Fruit fly (Drosophila melanogaster) whole organism, embryonic: ENCODE results near the gene CG14995.

Source experiments
- Adf1 ChIP-seq: fragments of 200-800 bp; sonication (Bioruptor generic); IDR thresholded peaks from 2 replicates; pipeline ENCODE4 v1.3.6; 2022; ENCODE audit warnings: missing biosample characterization, missing genetic modification characterization
- B-H1 ChIP-seq: fragments of 200-800 bp; sonication (Bioruptor generic); IDR thresholded peaks from 3 replicates; pipeline ENCODE4 v1.3.6; 2022; ENCODE audit warnings: missing biosample characterization, missing genetic modification characterization
- CG10209 ChIP-seq: fragments of 200-800 bp; sonication (Bioruptor generic); optimal IDR thresholded peaks from 3 replicates; lab custom pipeline; 2017; ENCODE audit warnings: missing biosample characterization, mild to moderate bottlenecking, missing genetic modification characterization, missing genetic modification reagents
- CG12219 ChIP-seq: fragments of 200-800 bp; sonication (Bioruptor generic); optimal IDR thresholded peaks from 3 replicates; lab custom pipeline; 2018; ENCODE audit warnings: missing biosample characterization, mild to moderate bottlenecking, missing genetic modification characterization
- CG12236 ChIP-seq: fragments of 200-800 bp; sonication (Bioruptor generic); optimal IDR thresholded peaks from 2 replicates; lab custom pipeline; 2016; ENCODE audit warnings: missing biosample characterization, missing genetic modification characterization
- CG14667 ChIP-seq: fragments of 200-800 bp; sonication (Bioruptor generic); IDR thresholded peaks from 2 replicates; pipeline ENCODE4 v1.3.6; 2022; ENCODE audit warnings: missing biosample characterization, missing genetic modification characterization
- CG16813 ChIP-seq: fragments of 200-800 bp; sonication (Bioruptor generic); IDR thresholded peaks from 3 replicates; pipeline ENCODE4 v1.3.6; 2022; ENCODE audit warnings: missing biosample characterization, missing genetic modification characterization; ENCODE audit not compliant: partially characterized antibody
- CG18476 ChIP-seq: fragments of 200-800 bp; sonication (Bioruptor generic); optimal IDR thresholded peaks from 2 replicates; lab custom pipeline; 2016; ENCODE audit warnings: missing biosample characterization, mild to moderate bottlenecking, missing genetic modification characterization
- CG2678 ChIP-seq: fragments of 200-800 bp; sonication (Bioruptor generic); optimal IDR thresholded peaks from 3 replicates; lab custom pipeline; 2019; ENCODE audit warnings: missing biosample characterization, mild to moderate bottlenecking, missing genetic modification characterization, moderate library complexity
- CG30020 ChIP-seq: fragments of 200-800 bp; optimal IDR thresholded peaks from 2 replicates; lab custom pipeline; 2019; ENCODE audit warnings: missing biosample characterization, mild to moderate bottlenecking, missing genetic modification characterization, moderate library complexity
- CG30403 ChIP-seq: fragments of 200-800 bp; sonication (Bioruptor generic); optimal IDR thresholded peaks from 3 replicates; lab custom pipeline; 2016; ENCODE audit warnings: missing biosample characterization, missing genetic modification characterization
- CG32767 ChIP-seq: fragments of 200-800 bp; sonication (Bioruptor generic); IDR thresholded peaks from 2 replicates; pipeline ENCODE4 v1.3.6; 2022; ENCODE audit warnings: missing biosample characterization, missing genetic modification characterization
- CG6272 ChIP-seq: fragments of 200-800 bp; sonication (Bioruptor generic); IDR thresholded peaks from 2 replicates; pipeline ENCODE4 v1.3.6; 2022; ENCODE audit warnings: missing biosample characterization, missing genetic modification characterization
- CG6791 ChIP-seq: fragments of 200-800 bp; sonication (Bioruptor generic); IDR thresholded peaks from 3 replicates; pipeline ENCODE4 v1.3.6; 2022; ENCODE audit warnings: missing biosample characterization, missing genetic modification characterization; ENCODE audit not compliant: partially characterized antibody
- CG8478 ChIP-seq: fragments of >200 bp; optimal IDR thresholded peaks from 2 replicates; lab custom pipeline; 2018
- Deaf1 ChIP-seq: fragments of 200-800 bp; optimal IDR thresholded peaks from 3 replicates; lab custom pipeline; 2019; ENCODE audit warnings: missing biosample characterization, mild to moderate bottlenecking, missing genetic modification characterization, moderate library complexity
- Dip3 ChIP-seq: fragments of 200-800 bp; sonication (Bioruptor generic); optimal IDR thresholded peaks from 3 replicates; lab custom pipeline; 2016; ENCODE audit warnings: missing biosample characterization, missing genetic modification characterization
- Dref ChIP-seq: fragments of 200-800 bp; sonication (Bioruptor generic); IDR thresholded peaks from 2 replicates; pipeline ENCODE4 v1.3.6; 2022; ENCODE audit warnings: missing biosample characterization, missing genetic modification characterization
- Ets65A ChIP-seq: fragments of 200-800 bp; sonication (Bioruptor generic); peaks from one replicate; lab custom pipeline; 2016; ENCODE audit warnings: missing biosample characterization, missing genetic modification characterization
- Hey ChIP-seq: fragments of 200-800 bp; sonication (Bioruptor generic); optimal IDR thresholded peaks from 3 replicates; lab custom pipeline; 2018; ENCODE audit warnings: missing biosample characterization, mild to moderate bottlenecking, missing genetic modification characterization
- Meics ChIP-seq: fragments of 200-800 bp; sonication (Bioruptor generic); optimal IDR thresholded peaks from 2 replicates; lab custom pipeline; 2017; ENCODE audit warnings: missing biosample characterization, mild to moderate bottlenecking, missing genetic modification characterization
- Nf-YB ChIP-seq: fragments of 200-800 bp; sonication (Bioruptor generic); optimal IDR thresholded peaks from 3 replicates; lab custom pipeline; 2019; ENCODE audit warnings: missing biosample characterization, mild to moderate bottlenecking, missing genetic modification characterization, moderate library complexity
- Nf-YC ChIP-seq: fragments of 200-800 bp; optimal IDR thresholded peaks from 3 replicates; lab custom pipeline; 2019; ENCODE audit warnings: missing biosample characterization, mild to moderate bottlenecking, missing genetic modification characterization, moderate library complexity
- Pdp1 ChIP-seq, 2 experiments: fragments of 200-800 bp; sonication (Bioruptor generic); optimal IDR thresholded peaks; 3 replicates each; lab custom pipeline; 2016; ENCODE audit warnings: missing biosample characterization in 2 of 2, missing genetic modification characterization in 2 of 2, mild to moderate bottlenecking in 1 of 2, moderate library complexity in 1 of 2
- Ssrp ChIP-seq: fragments of 200-800 bp; sonication (Bioruptor generic); optimal IDR thresholded peaks from 2 replicates; lab custom pipeline; 2018; ENCODE audit warnings: missing biosample characterization, mild to moderate bottlenecking, missing genetic modification characterization, moderate library complexity
- ab ChIP-seq: fragments of 200-800 bp; sonication (Bioruptor generic); optimal IDR thresholded peaks from 2 replicates; lab custom pipeline; 2016; ENCODE audit warnings: missing biosample characterization, missing genetic modification characterization
- abd-A ChIP-seq: fragments of 200-800 bp; sonication (Bioruptor generic); optimal IDR thresholded peaks from 3 replicates; lab custom pipeline; 2019; ENCODE audit warnings: missing biosample characterization, mild to moderate bottlenecking, missing genetic modification characterization, moderate library complexity
- ash1 ChIP-seq: fragments of 200-800 bp; sonication (Bioruptor generic); optimal IDR thresholded peaks from 2 replicates; lab custom pipeline; 2018; ENCODE audit warnings: missing biosample characterization, mild to moderate bottlenecking, missing genetic modification characterization
- az2 ChIP-seq: fragments of 200-800 bp; sonication (Bioruptor generic); optimal IDR thresholded peaks from 3 replicates; lab custom pipeline; 2016; ENCODE audit warnings: missing biosample characterization, missing genetic modification characterization
- cas ChIP-seq: fragments of 200-800 bp; sonication (Bioruptor generic); IDR thresholded peaks from 2 replicates; pipeline ENCODE4 v1.3.6; 2022; ENCODE audit warnings: missing biosample characterization, missing genetic modification characterization
- ewg ChIP-seq: fragments of 200-800 bp; sonication (Bioruptor generic); optimal IDR thresholded peaks from 3 replicates; lab custom pipeline; 2017; ENCODE audit warnings: mild to moderate bottlenecking, missing biosample characterization, missing genetic modification reagents, missing genetic modification characterization
- gce ChIP-seq: fragments of 200-800 bp; sonication (Bioruptor generic); IDR thresholded peaks from 3 replicates; pipeline ENCODE4 v1.3.6; 2022; ENCODE audit warnings: missing biosample characterization, missing genetic modification characterization
- gsb-n ChIP-seq: fragments of 200-800 bp; sonication (Bioruptor generic); optimal IDR thresholded peaks from 3 replicates; lab custom pipeline; 2018; ENCODE audit warnings: missing biosample characterization, mild to moderate bottlenecking, missing genetic modification characterization
- lab ChIP-seq: fragments of 200-800 bp; sonication (Bioruptor generic); optimal IDR thresholded peaks from 3 replicates; lab custom pipeline; 2017; ENCODE audit warnings: missing biosample characterization, missing genetic modification characterization, mild to moderate bottlenecking, moderate library complexity, missing genetic modification reagents
- maf-S ChIP-seq: fragments of 200-800 bp; sonication (Bioruptor generic); optimal IDR thresholded peaks from 2 replicates; lab custom pipeline; 2016; ENCODE audit warnings: missing biosample characterization, missing genetic modification characterization
- nerfin-1 ChIP-seq: fragments of 200-800 bp; sonication (Bioruptor generic); optimal IDR thresholded peaks from 3 replicates; lab custom pipeline; 2019; ENCODE audit warnings: missing biosample characterization, mild to moderate bottlenecking, missing genetic modification characterization, moderate library complexity
- onecut ChIP-seq: fragments of 200-800 bp; sonication (Bioruptor generic); IDR thresholded peaks from 2 replicates; pipeline ENCODE4 v1.3.6; 2022; ENCODE audit warnings: missing biosample characterization, missing genetic modification characterization
- p53 ChIP-seq: fragments of 200-800 bp; sonication (Bioruptor generic); optimal IDR thresholded peaks from 2 replicates; lab custom pipeline; 2016; ENCODE audit warnings: missing biosample characterization, missing genetic modification characterization
- pan ChIP-seq, 4 experiments: fragments of >200 bp in 3 of 4; fragments of 200-800 bp in 1 of 4; sonication (Bioruptor generic) in 1 of 4; optimal IDR thresholded peaks in 3 of 4; IDR thresholded peaks in 1 of 4; 2 replicates each; pipeline versions ENCODE4 v1.3.6 to Lab custom; 2017 to 2022; ENCODE audit warnings: missing biosample characterization in 2 of 4, missing genetic modification characterization in 2 of 4, mixed read lengths in 1 of 4
- phol ChIP-seq: fragments of 200-800 bp; sonication (Bioruptor generic); optimal IDR thresholded peaks from 3 replicates; lab custom pipeline; 2018; ENCODE audit warnings: missing biosample characterization, mild to moderate bottlenecking, missing genetic modification characterization, moderate library complexity
- pros ChIP-seq: fragments of 200-800 bp; sonication (Bioruptor generic); optimal IDR thresholded peaks from 3 replicates; lab custom pipeline; 2019; ENCODE audit warnings: missing biosample characterization, mild to moderate bottlenecking, missing genetic modification characterization, moderate library complexity
- rib ChIP-seq: fragments of 200-800 bp; sonication (Bioruptor generic); IDR thresholded peaks from 2 replicates; pipeline ENCODE4 v1.3.6; 2022; ENCODE audit warnings: missing biosample characterization, missing genetic modification characterization
- schlank ChIP-seq: fragments of 200-800 bp; sonication (Bioruptor generic); optimal IDR thresholded peaks from 2 replicates; lab custom pipeline; 2018; ENCODE audit warnings: missing biosample characterization, mild to moderate bottlenecking, missing genetic modification characterization
- sima ChIP-seq: fragments of 200-800 bp; sonication (Bioruptor generic); optimal IDR thresholded peaks from 2 replicates; lab custom pipeline; 2016; ENCODE audit warnings: missing biosample characterization, missing genetic modification characterization
- tin ChIP-seq: fragments of 200-800 bp; sonication (Bioruptor generic); optimal IDR thresholded peaks from 3 replicates; lab custom pipeline; 2016; ENCODE audit warnings: missing biosample characterization, missing genetic modification characterization
- tll ChIP-seq, 2 experiments: fragments of 200-800 bp in 1 of 2; fragments of >200 bp in 1 of 2; sonication (Bioruptor generic) in 1 of 2; optimal IDR thresholded peaks; 2 replicates each; lab custom pipeline; 2017 to 2019; ENCODE audit warnings: missing biosample characterization in 2 of 2, missing genetic modification characterization in 2 of 2, mild to moderate bottlenecking in 1 of 2, moderate library complexity in 1 of 2
- vfl ChIP-seq: fragments of 200-800 bp; sonication (Bioruptor generic); optimal IDR thresholded peaks from 2 replicates; lab custom pipeline; 2016; ENCODE audit warnings: missing biosample characterization, missing genetic modification characterization
- vnd ChIP-seq: fragments of 200-800 bp; sonication (Bioruptor generic); IDR thresholded peaks from 3 replicates; pipeline ENCODE4 v1.3.6; 2022; ENCODE audit warnings: missing biosample characterization, missing genetic modification characterization; ENCODE audit not compliant: partially characterized antibody

The CG14995 gene

dm6 chr3L:4087281-4087680 lies 15.8 kb downstream of the CG14995 start, which contains the start of gene CG14989:
CG14989 (plus strand) TSS chr3L:4087581.
- TF ChIP-seq gce (GFP tag; lab: Robert Waterston, UW) = no peak
- TF ChIP-seq lab = no peak
- no peak for TF ChIP-seq CG12219 (GFP tag; lab: Kevin White, UChicago)
- TF ChIP-seq B-H1 (GFP tag; lab: Robert Waterston, UW) = no peak

- TF ChIP-seq Meics (GFP tag; lab: Kevin White, UChicago) (no peak), maf-S (GFP tag; lab: Kevin White, UChicago) (no peak), Pdp1 (GFP tag; optimal IDR thresholded peaks at IDR 0.05; lab: Kevin White, UChicago) (peak in 1 of 2 experiments; percentile 57), Nf-YB (GFP tag; lab: Kevin White, UChicago) (peak; percentile 30), az2 (GFP tag; lab: Kevin White, UChicago) (no peak), CG12236 (no peak), CG18476 (no peak), CG2678 (tag; lab: Kevin White, UChicago) (no peak), vfl (GFP tag; lab: Kevin White, UChicago) (no peak), vnd (GFP tag; lab: Robert Waterston, UW) (no peak), tin (GFP tag; lab: Kevin White, UChicago) (no peak), CG14667 (GFP tag; lab: Robert Waterston, UW) (no peak), CG8478 (no peak), onecut (GFP tag; lab: Robert Waterston, UW) (peak; percentile 52), sima (GFP tag; lab: Kevin White, UChicago) (no peak), ewg (GFP tag; lab: Kevin White, UChicago) (peak; percentile 76), Dref (no peak), CG6791 (GFP tag; lab: Robert Waterston, UW) (no peak), Dip3 (no peak), CG6272 (GFP tag; lab: Robert Waterston, UW) (no peak), cas (GFP tag; lab: Robert Waterston, UW) (no peak), ash1 (GFP tag; lab: Kevin White, UChicago) (no peak), phol (no peak), CG30403 (GFP tag; lab: Kevin White, UChicago) (no peak), CG30020 (no peak), Ets65A (GFP tag; lab: Kevin White, UChicago) (no peak), CG32767 (GFP tag; lab: Robert Waterston, UW) (peak; percentile 43; the same call in 1 of the 2 replicates), Ssrp (tag; lab: Kevin White, UChicago) (no peak), p53 (no peak), pan (optimal IDR thresholded peaks at IDR 0.05; lab: Kevin White, UChicago) (no peak), pan (GFP tag; optimal IDR thresholded peaks at IDR 0.05 in 1 of 2, IDR thresholded peaks at IDR 0.05 in 1 of 2) (no peak), CG10209 (no peak), Nf-YC (peak; percentile 77)
Observed at dm6 chr3L:4085867-4086266, 17.2 kb downstream of the CG14995 start.

- 0 out of 2 replicates have a peak, but pooled peaks have one; percentile 17 for TF ChIP-seq Dref
- TF ChIP-seq rib (GFP tag; lab: Robert Waterston, UW) = no peak
- TF ChIP-seq gsb-n (tag; lab: Kevin White, UChicago) = peak; percentile 79
- TF ChIP-seq schlank (tag; lab: Kevin White, UChicago) = no peak
- peak; percentile 10 for TF ChIP-seq nerfin-1
- no peak for TF ChIP-seq CG16813 (GFP tag; lab: Robert Waterston, UW)
- TF ChIP-seq Adf1 (GFP tag; lab: Robert Waterston, UW) = no peak
- peak; percentile 94 for TF ChIP-seq Hey (tag; lab: Kevin White, UChicago)
- TF ChIP-seq abd-A (tag; lab: Kevin White, UChicago) = peak; percentile 64
- TF ChIP-seq pros = peak; percentile 57
- peak; percentile 28 for TF ChIP-seq Deaf1 (tag; lab: Kevin White, UChicago)
- no peak for TF ChIP-seq tll (GFP tag; optimal IDR thresholded peaks at IDR 0.05; lab: Kevin White, UChicago)
- TF ChIP-seq ab (GFP tag; lab: Kevin White, UChicago) = no peak
Observed at dm6 chr3L:4083442-4083841, 19.6 kb downstream of the CG14995 start.
